Worm (Caenorhabditis elegans): Measurements from ENCODE around the gene H18N23.2.

- TF ChIP-seq snpc-4 (tag; optimal IDR thresholded peaks at IDR 0.05) (no peak), zag-1 (tag; optimal IDR thresholded peaks at IDR 0.05) (no peak), fos-1 (tag; optimal IDR thresholded peaks at IDR 0.05) (no peak), ztf-11 (tag; optimal IDR thresholded peaks at IDR 0.05) (no peak), lsy-2 (tag; optimal IDR thresholded peaks at IDR 0.05) (no peak), unc-62 (GFP tag; optimal IDR thresholded peaks at IDR 0.05) (no peak), sem-4 (tag; optimal IDR thresholded peaks at IDR 0.05) (no peak), lin-39 (tag; optimal IDR thresholded peaks at IDR 0.05) (no peak), ceh-82 (tag; optimal IDR thresholded peaks at IDR 0.05) (no peak), F13H6.1 (tag; optimal IDR thresholded peaks at IDR 0.05) (no peak), unc-39 (tag; optimal IDR thresholded peaks at IDR 0.05) (no peak)
Observed at ce11 chrX:17683698-17684097, 43.0 kb upstream of the H18N23.2 start.

Measured in whole organism, L2 larva.